Fruit fly (Drosophila melanogaster): ENCODE results near the gene CG33689.

Gene CG33689

dm6 chr3L:16164150-16165039 is 35.6 kb upstream of the CG33689 start, which contains the start of gene CG5151 (continued):
- TF ChIP-seq HLH4C (GFP tag; IDR thresholded peaks at IDR 0.05; ENCODE audit: partially characterized antibody) (peak; percentile 97), CG14667 (GFP tag; IDR thresholded peaks at IDR 0.05) (no peak), ci (GFP tag; IDR thresholded peaks at IDR 0.05) (peak; percentile 68), her (GFP tag; optimal IDR thresholded peaks at IDR 0.05) (no peak), bbx (GFP tag; IDR thresholded peaks at IDR 0.05; ENCODE audit: partially characterized antibody) (peak; percentile 82), CG11560 (tag; IDR thresholded peaks at IDR 0.05) (no peak), ase (GFP tag; IDR thresholded peaks at IDR 0.05) (no peak), sug (tag; optimal IDR thresholded peaks at IDR 0.05) (peak; percentile 19), Aef1 (GFP tag; IDR thresholded peaks at IDR 0.05) (peak; percentile 67), ara (GFP tag; IDR thresholded peaks at IDR 0.05) (no peak), gsb (GFP tag; IDR thresholded peaks at IDR 0.05) (no peak), gce (GFP tag; IDR thresholded peaks at IDR 0.05) (no peak), CG34422 (GFP tag; IDR thresholded peaks at IDR 0.05) (peak; percentile 21; the same call in 1 of the 3 replicates), CG8924 (tag; optimal IDR thresholded peaks at IDR 0.05) (peak; percentile 40), nau (GFP tag; optimal IDR thresholded peaks at IDR 0.05) (peak; percentile 36), lbe (GFP tag; optimal IDR thresholded peaks at IDR 0.05) (peak; percentile 28), hth (optimal IDR thresholded peaks at IDR 0.05) (no peak), chinmo (GFP tag; IDR thresholded peaks at IDR 0.05; ENCODE audit: partially characterized antibody) (peak; percentile 82; the same call in 2 of the 4 replicates), E2f2 (GFP tag; IDR thresholded peaks at IDR 0.05) (peak; percentile 19; the same call in 1 of the 2 replicates), vnd (GFP tag; IDR thresholded peaks at IDR 0.05; ENCODE audit: partially characterized antibody) (peak; percentile 75), CG12071 (GFP tag; optimal IDR thresholded peaks at IDR 0.05) (peak; percentile 30), Adf1 (GFP tag; IDR thresholded peaks at IDR 0.05) (peak; percentile 27; the same call in 1 of the 2 replicates), CG17186 (GFP tag; optimal IDR thresholded peaks at IDR 0.05) (no peak), schlank (tag; optimal IDR thresholded peaks at IDR 0.05) (peak; percentile 14), CG18262 (tag; optimal IDR thresholded peaks at IDR 0.05) (peak; percentile 1), Meics (GFP tag; optimal IDR thresholded peaks at IDR 0.05) (peak; percentile 28), Doc2 (GFP tag; IDR thresholded peaks at IDR 0.05) (no peak), Hey (tag; optimal IDR thresholded peaks at IDR 0.05) (no peak), exex (tag; optimal IDR thresholded peaks at IDR 0.05) (peak; percentile 20), nom (GFP tag; optimal IDR thresholded peaks at IDR 0.05) (peak; percentile 68), wek (GFP tag; optimal IDR thresholded peaks at IDR 0.05) (peak; percentile 20), fru (optimal IDR thresholded peaks at IDR 0.05) (no peak), CG7987 (GFP tag; optimal IDR thresholded peaks at IDR 0.05) (peak; percentile 22), CG17568 (GFP tag; optimal IDR thresholded peaks at IDR 0.05) (peak; percentile 20), rib (GFP tag; IDR thresholded peaks at IDR 0.05) (peak; percentile 61), CG14860 (GFP tag; IDR thresholded peaks at IDR 0.05; ENCODE audit: partially characterized antibody) (peak; percentile 91), CG11398 (GFP tag; optimal IDR thresholded peaks at IDR 0.05) (no peak), corto (GFP tag; optimal IDR thresholded peaks at IDR 0.05) (peak; percentile 36), CG12299 (tag; optimal IDR thresholded peaks at IDR 0.05) (peak; percentile 64), TFAM (GFP tag; optimal IDR thresholded peaks at IDR 0.05) (no peak), inv (GFP tag; IDR thresholded peaks at IDR 0.05; ENCODE audit: partially characterized antibody) (peak; percentile 43), Dll (GFP tag; IDR thresholded peaks at IDR 0.05; ENCODE audit: partially characterized antibody) (peak; percentile 58; the same call in 2 of the 4 replicates), Opbp (GFP tag; IDR thresholded peaks at IDR 0.05; ENCODE audit: partially characterized antibody) (peak; percentile 49; the same call in 2 of the 3 replicates), hb (GFP tag; IDR thresholded peaks at IDR 0.05; ENCODE audit: partially characterized antibody) (peak; percentile 81), CG15696 (tag; optimal IDR thresholded peaks at IDR 0.05) (no peak), CG6683 (GFP tag; optimal IDR thresholded peaks at IDR 0.05) (no peak), sima (GFP tag; optimal IDR thresholded peaks at IDR 0.05) (no peak), CG7963 (GFP tag; IDR thresholded peaks at IDR 0.05; ENCODE audit: partially characterized antibody) (peak; percentile 82)
